Worm (Caenorhabditis elegans) whole organism, L3 larva: Measurements from ENCODE around the gene F19H8.2.

Experiments used
- ceh-16 ChIP-seq: sonication (generic microtip); optimal IDR thresholded peaks from 2 replicates; lab custom pipeline; 2017; ENCODE audit warnings: missing biosample characterization, missing genetic modification characterization
- elt-1 ChIP-seq: fragments of 150-350 bp; optimal IDR thresholded peaks from 2 replicates; lab custom pipeline; 2014; ENCODE audit warnings: missing biosample characterization, missing genetic modification characterization
- elt-3 ChIP-seq, 3 experiments: fragments of 150-350 bp in 1 of 3; sonication (generic microtip) in 2 of 3; optimal IDR thresholded peaks; 2 replicates in 2 of 3; 4 replicates in 1 of 3; lab custom pipeline; 2014 to 2017; ENCODE audit warnings: missing biosample characterization in 3 of 3, missing genetic modification characterization in 3 of 3
- fkh-10 ChIP-seq: sonication (generic microtip); optimal IDR thresholded peaks from 2 replicates; lab custom pipeline; 2017; ENCODE audit warnings: missing biosample characterization, missing genetic modification reagents, missing genetic modification characterization
- nhr-12 ChIP-seq: fragments of 150-350 bp; optimal IDR thresholded peaks from 2 replicates; lab custom pipeline; 2014; ENCODE audit warnings: missing biosample characterization, missing genetic modification characterization
- nhr-28 ChIP-seq: fragments of 150-350 bp; optimal IDR thresholded peaks from 2 replicates; lab custom pipeline; 2014; ENCODE audit warnings: missing biosample characterization, missing genetic modification characterization
- nhr-77 ChIP-seq: fragments of 150-350 bp; optimal IDR thresholded peaks from 2 replicates; lab custom pipeline; 2014; ENCODE audit warnings: missing biosample characterization, missing genetic modification characterization
- pha-4 ChIP-seq: fragments of 150-350 bp; optimal IDR thresholded peaks from 2 replicates; lab custom pipeline; 2014; ENCODE audit warnings: missing biosample characterization, missing genetic modification reagents, missing genetic modification characterization
- unc-62 ChIP-seq: fragments of 150-350 bp; sonication (generic microtip); optimal IDR thresholded peaks from 4 replicates; lab custom pipeline; 2014; ENCODE audit warnings: missing biosample characterization, missing genetic modification reagents, missing genetic modification characterization
- ztf-11 ChIP-seq: fragments of 150-350 bp; optimal IDR thresholded peaks from 2 replicates; lab custom pipeline; 2014; ENCODE audit warnings: missing biosample characterization, missing genetic modification characterization

DNA sequence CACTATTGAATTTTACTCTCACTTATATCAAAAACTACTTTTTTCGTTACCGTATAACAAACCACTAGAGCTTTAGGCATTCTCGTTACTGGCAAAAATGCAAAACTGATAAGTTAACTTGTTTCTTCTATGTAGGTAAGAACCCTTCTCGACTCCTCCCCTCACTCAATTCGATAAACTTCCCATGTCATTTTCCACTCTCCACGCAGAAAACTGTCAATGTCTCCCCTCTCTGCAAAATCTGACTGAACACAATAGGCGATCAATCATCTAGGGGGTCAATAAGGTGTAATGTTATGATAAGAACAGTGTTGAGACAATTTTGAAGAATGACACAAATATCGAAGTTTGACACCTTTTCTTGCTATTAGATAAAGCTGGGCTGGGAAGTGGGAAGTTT lies 13.1 kb upstream of the F19H8.2 start:
- TF ChIP-seq pha-4 (no peak), nhr-28 (tag; lab: Kevin White, UChicago) (no peak), ztf-11 (tag; lab: Kevin White, UChicago) (no peak), ceh-16 (tag; lab: Kevin White, UChicago) (no peak), elt-3 (tag; optimal IDR thresholded peaks at IDR 0.05; lab: Kevin White, UChicago) (no peak), fkh-10 (GFP tag; lab: Kevin White, UChicago) (no peak), elt-1 (tag; lab: Kevin White, UChicago) (no peak), unc-62 (GFP tag; lab: Kevin White, UChicago) (no peak), nhr-12 (no peak), nhr-77 (tag; lab: Kevin White, UChicago) (no peak)
